Worm (Caenorhabditis elegans) whole organism, mixed stage, embryonic: ENCODE measurements around the gene srr-3.

Experiments used
- lsy-2 ChIP-seq: fragments of 150-350 bp; optimal IDR thresholded peaks from 2 replicates; lab custom pipeline; 2014; ENCODE audit warnings: missing biosample characterization, missing genetic modification characterization
- mep-1 ChIP-seq: fragments of 150-350 bp; optimal IDR thresholded peaks from 2 replicates; lab custom pipeline; 2017; ENCODE audit warnings: missing biosample characterization, missing genetic modification reagents, missing genetic modification characterization, inconsistent platforms

ce11 chrV:16458714-16459113, 49.9 kb downstream of the srr-3 start, which contains the start of gene str-15:
- TF ChIP-seq mep-1 (no peak), lsy-2 (tag; lab: Kevin White, UChicago) (no peak)
